Worm (Caenorhabditis elegans) whole organism, L1 larva: Measurements from ENCODE around the gene F53F8.5.
"Not testable (repeated sequence)": the region's sequence is repeated elsewhere in the genome, so short reads cannot be mapped to it uniquely, and the experiment has no call there.

ENCODE experiments used
- C04F5.9 ChIP-seq: sonication (generic microtip); optimal IDR thresholded peaks from 2 replicates; lab custom pipeline; 2016; ENCODE audit warnings: missing genetic modification characterization, missing compliant biosample characterization
- C34B4.2 ChIP-seq: sonication (generic microtip); optimal IDR thresholded peaks from 2 replicates; lab custom pipeline; 2017; ENCODE audit warnings: mild to moderate bottlenecking, missing genetic modification characterization, missing compliant biosample characterization
- F16B12.6 ChIP-seq: fragments of 150-350 bp; optimal IDR thresholded peaks from 2 replicates; lab custom pipeline; 2014; ENCODE audit warnings: missing biosample characterization, missing genetic modification characterization
- Y116A8C.19 ChIP-seq: sonication (generic microtip); optimal IDR thresholded peaks from 2 replicates; lab custom pipeline; 2016; ENCODE audit warnings: missing compliant biosample characterization, missing genetic modification characterization, borderline replicate concordance
- aha-1 ChIP-seq: fragments of 150-350 bp; optimal IDR thresholded peaks from 2 replicates; lab custom pipeline; 2014; ENCODE audit warnings: missing biosample characterization, missing genetic modification characterization
- alr-1 ChIP-seq: fragments of 200-800 bp; sonication (Bioruptor generic); optimal IDR thresholded peaks from 2 replicates; lab custom pipeline; 2018; ENCODE audit warnings: borderline replicate concordance, mild to moderate bottlenecking, missing genetic modification characterization, missing compliant biosample characterization
- aly-2 ChIP-seq: fragments of 150-350 bp; optimal IDR thresholded peaks from 2 replicates; lab custom pipeline; 2014; ENCODE audit warnings: missing biosample characterization, missing genetic modification characterization
- ceh-88 ChIP-seq: fragments of 200-800 bp; sonication (Bioruptor generic); IDR thresholded peaks from 2 replicates; pipeline ENCODE4 v1.3.6; 2022; ENCODE audit warnings: missing genetic modification characterization, missing compliant biosample characterization
- dsc-1 ChIP-seq: sonication (generic microtip); optimal IDR thresholded peaks from 2 replicates; lab custom pipeline; 2016; ENCODE audit warnings: mild to moderate bottlenecking, missing genetic modification characterization, missing compliant biosample characterization
- efl-1 ChIP-seq, 4 experiments: fragments of 150-350 bp; optimal IDR thresholded peaks in 3 of 4; peaks in 1 of 4; 1 replicate in 1 of 4; 2 replicates in 3 of 4; lab custom pipeline; 2014; ENCODE audit warnings: missing biosample characterization in 2 of 4, missing genetic modification characterization in 2 of 4, missing genetic modification reagents in 2 of 4
- efl-3 ChIP-seq: fragments of 200-800 bp; sonication (Bioruptor generic); optimal IDR thresholded peaks from 2 replicates; lab custom pipeline; 2018; ENCODE audit warnings: mild to moderate bottlenecking, missing genetic modification characterization, missing compliant biosample characterization
- egl-13 ChIP-seq: sonication (generic microtip); optimal IDR thresholded peaks from 2 replicates; lab custom pipeline; 2016; ENCODE audit warnings: missing genotype, missing genetic modification reagents, missing genetic modification characterization, missing compliant biosample characterization
- egl-27 ChIP-seq, 2 experiments: fragments of 150-350 bp in 1 of 2; sonication (generic microtip); optimal IDR thresholded peaks; 3 replicates each; lab custom pipeline; 2017 to 2018; ENCODE audit warnings: missing biosample characterization in 2 of 2, missing genetic modification characterization in 2 of 2, missing genetic modification reagents in 2 of 2
- elt-2 ChIP-seq: sonication (generic microtip); optimal IDR thresholded peaks from 2 replicates; lab custom pipeline; 2016; ENCODE audit warnings: missing genetic modification characterization, mild to moderate bottlenecking, inconsistent platforms, missing compliant biosample characterization, missing genetic modification reagents
- elt-3 ChIP-seq, 6 experiments: fragments of 150-350 bp in 1 of 6; sonication (generic microtip); optimal IDR thresholded peaks; 2 replicates each; lab custom pipeline; 2017 to 2018; ENCODE audit warnings: missing biosample characterization in 6 of 6, missing genetic modification characterization in 6 of 6, inconsistent platforms in 1 of 6
- ets-5 ChIP-seq: fragments of 200-800 bp; sonication (Bioruptor generic); IDR thresholded peaks from 2 replicates; pipeline ENCODE4 v1.3.6; 2022; ENCODE audit warnings: missing genetic modification characterization, missing compliant biosample characterization
- fkh-8 ChIP-seq: sonication (generic microtip); optimal IDR thresholded peaks from 2 replicates; lab custom pipeline; 2016; ENCODE audit warnings: mild to moderate bottlenecking, missing genetic modification characterization, missing compliant biosample characterization
- fos-1 ChIP-seq: fragments of 150-350 bp; optimal IDR thresholded peaks from 2 replicates; lab custom pipeline; 2014; ENCODE audit warnings: missing biosample characterization, missing genetic modification characterization
- hlh-17 ChIP-seq: fragments of 200-800 bp; sonication (Bioruptor generic); optimal IDR thresholded peaks from 2 replicates; lab custom pipeline; 2018; ENCODE audit warnings: missing genetic modification characterization, mild to moderate bottlenecking, missing compliant biosample characterization, moderate library complexity, borderline replicate concordance
- hlh-4 ChIP-seq: sonication (generic microtip); optimal IDR thresholded peaks from 2 replicates; lab custom pipeline; 2016; ENCODE audit warnings: mild to moderate bottlenecking, missing genetic modification characterization, missing compliant biosample characterization
- jun-1 ChIP-seq: fragments of 150-350 bp; optimal IDR thresholded peaks from 2 replicates; lab custom pipeline; 2014; ENCODE audit warnings: missing biosample characterization, missing genetic modification reagents, missing genetic modification characterization
- lin-14 ChIP-seq: fragments of 200-800 bp; sonication (Bioruptor generic); optimal IDR thresholded peaks from 2 replicates; lab custom pipeline; 2018; ENCODE audit warnings: mild to moderate bottlenecking, missing genetic modification characterization, moderate library complexity, missing compliant biosample characterization
- lin-15B ChIP-seq: fragments of 150-350 bp; sonication (generic microtip); optimal IDR thresholded peaks from 3 replicates; lab custom pipeline; 2014; ENCODE audit warnings: missing biosample characterization, missing genetic modification characterization
- mef-2 ChIP-seq: fragments of 150-350 bp; optimal IDR thresholded peaks from 2 replicates; lab custom pipeline; 2014; ENCODE audit warnings: missing biosample characterization, missing genetic modification characterization
- mep-1 ChIP-seq: fragments of 150-350 bp; optimal IDR thresholded peaks from 2 replicates; lab custom pipeline; 2014; ENCODE audit warnings: missing biosample characterization, missing genetic modification characterization
- nhr-12 ChIP-seq: sonication (generic microtip); optimal IDR thresholded peaks from 2 replicates; lab custom pipeline; 2017; ENCODE audit warnings: missing biosample characterization, missing genetic modification characterization
- nhr-19 ChIP-seq: fragments of 200-800 bp; sonication (Bioruptor generic); conservative IDR thresholded peaks from 2 replicates; pipeline ENCODE4 v1.3.6; 2022; ENCODE audit warnings: missing genetic modification characterization, missing compliant biosample characterization
- nhr-20 ChIP-seq: sonication (generic microtip); optimal IDR thresholded peaks from 2 replicates; lab custom pipeline; 2016; ENCODE audit warnings: mild to moderate bottlenecking, missing genetic modification characterization, missing compliant biosample characterization
- nhr-237 ChIP-seq: fragments of 150-350 bp; optimal IDR thresholded peaks from 2 replicates; lab custom pipeline; 2014; ENCODE audit warnings: missing biosample characterization, missing genetic modification characterization
- nhr-47 ChIP-seq: sonication (generic microtip); optimal IDR thresholded peaks from 2 replicates; lab custom pipeline; 2016; ENCODE audit warnings: mild to moderate bottlenecking, missing genetic modification characterization, moderate library complexity, missing compliant biosample characterization
- nhr-71 ChIP-seq: sonication (generic microtip); optimal IDR thresholded peaks from 2 replicates; lab custom pipeline; 2016; ENCODE audit warnings: mild to moderate bottlenecking, missing genetic modification characterization, moderate library complexity, missing compliant biosample characterization
- nhr-76 ChIP-seq: sonication (generic microtip); optimal IDR thresholded peaks from 2 replicates; lab custom pipeline; 2017; ENCODE audit warnings: missing biosample characterization, missing genetic modification characterization
- nhr-85 ChIP-seq: sonication (generic microtip); peaks from one replicate; lab custom pipeline; 2016; ENCODE audit warnings: missing genetic modification characterization, inconsistent platforms, missing compliant biosample characterization
- nhr-90 ChIP-seq: sonication (generic microtip); optimal IDR thresholded peaks from 2 replicates; lab custom pipeline; 2016; ENCODE audit warnings: mild to moderate bottlenecking, missing genetic modification characterization, missing compliant biosample characterization; ENCODE audit not compliant: poor library complexity
- pag-3 ChIP-seq: sonication (generic microtip); optimal IDR thresholded peaks from 2 replicates; lab custom pipeline; 2017; ENCODE audit warnings: missing genetic modification characterization, mild to moderate bottlenecking, missing compliant biosample characterization, antibody characterized with exemption, borderline replicate concordance; ENCODE audit not compliant: insufficient read depth
- pax-3 ChIP-seq: fragments of 200-800 bp; sonication (Bioruptor generic); optimal IDR thresholded peaks from 2 replicates; lab custom pipeline; 2018; ENCODE audit warnings: mild to moderate bottlenecking, missing genetic modification characterization, moderate library complexity, missing compliant biosample characterization
- pqm-1 ChIP-seq: sonication (generic microtip); optimal IDR thresholded peaks from 3 replicates; lab custom pipeline; 2017; ENCODE audit warnings: missing biosample characterization, missing genetic modification characterization
- rnt-1 ChIP-seq: sonication (generic microtip); optimal IDR thresholded peaks from 2 replicates; lab custom pipeline; 2016; ENCODE audit warnings: mild to moderate bottlenecking, missing genetic modification characterization, moderate library complexity, missing compliant biosample characterization
- skn-1 ChIP-seq: fragments of 150-350 bp; optimal IDR thresholded peaks from 2 replicates; lab custom pipeline; 2014; ENCODE audit warnings: missing biosample characterization, missing genetic modification characterization
- snpc-4 ChIP-seq: fragments of 150-350 bp; optimal IDR thresholded peaks from 2 replicates; lab custom pipeline; 2014; ENCODE audit warnings: missing biosample characterization, missing genetic modification characterization
- snu-23 ChIP-seq: sonication (generic microtip); optimal IDR thresholded peaks from 2 replicates; lab custom pipeline; 2016; ENCODE audit warnings: missing genetic modification characterization, missing compliant biosample characterization
- sox-4 ChIP-seq: sonication (generic microtip); optimal IDR thresholded peaks from 2 replicates; lab custom pipeline; 2016; ENCODE audit warnings: missing genetic modification characterization, missing compliant biosample characterization
- tlp-1 ChIP-seq: fragments of 150-350 bp; optimal IDR thresholded peaks from 2 replicates; lab custom pipeline; 2014; ENCODE audit warnings: missing biosample characterization, missing genetic modification characterization
- unc-30 ChIP-seq: sonication (generic microtip); optimal IDR thresholded peaks from 2 replicates; lab custom pipeline; 2017; ENCODE audit warnings: missing biosample characterization, missing genetic modification characterization
- unc-62 ChIP-seq: fragments of 150-350 bp; optimal IDR thresholded peaks from 2 replicates; lab custom pipeline; 2014; ENCODE audit warnings: missing biosample characterization, missing genetic modification reagents, missing genetic modification characterization
- unc-98 ChIP-seq: fragments of 200-800 bp; sonication (Bioruptor generic); IDR thresholded peaks from 2 replicates; pipeline ENCODE4 v1.3.6; 2022; ENCODE audit warnings: missing genetic modification characterization, missing compliant biosample characterization
- zip-4 ChIP-seq: fragments of 200-800 bp; sonication (Bioruptor generic); optimal IDR thresholded peaks from 2 replicates; lab custom pipeline; 2018; ENCODE audit warnings: mild to moderate bottlenecking, missing genetic modification characterization, moderate library complexity, missing compliant biosample characterization
- ztf-11 ChIP-seq, 2 experiments: sonication (generic microtip); optimal IDR thresholded peaks; 2 replicates each; lab custom pipeline; 2016 to 2017; ENCODE audit warnings: missing genetic modification characterization in 2 of 2, missing biosample characterization in 1 of 2, missing compliant biosample characterization in 1 of 2

Gene F53F8.5

DNA sequence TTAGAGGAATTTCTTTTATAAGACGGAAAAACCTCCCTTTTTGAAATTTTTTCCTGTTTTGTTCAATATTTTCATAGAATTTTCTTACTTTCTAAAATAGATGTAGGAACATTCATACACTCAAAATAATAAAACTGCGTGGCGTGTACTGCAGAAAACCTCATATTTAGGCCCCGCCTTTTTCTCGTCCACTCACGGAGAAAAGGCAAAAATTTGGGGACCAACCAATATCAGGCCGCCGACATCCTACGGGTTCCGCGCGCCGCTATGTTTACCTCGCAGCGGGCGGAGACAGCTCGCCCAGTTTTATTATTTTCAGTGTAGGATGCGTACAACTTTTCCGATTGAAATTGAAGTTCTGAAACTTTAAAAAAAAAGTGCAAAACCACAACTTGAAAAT is 5.0 kb downstream of the F53F8.5 start:
- TF ChIP-seq efl-1 (optimal IDR thresholded peaks at IDR 0.05; lab: Kevin White, UChicago), result not testable (repeated sequence)
- TF ChIP-seq efl-1 (GFP tag; optimal IDR thresholded peaks at IDR 0.05 in 1 of 2; lab: Kevin White, UChicago), result peak in 1 of 2 experiments; percentile 78
- TF ChIP-seq nhr-71 (tag; lab: Kevin White, UChicago), result peak; percentile 34
- TF ChIP-seq nhr-47, result peak; percentile 37
- TF ChIP-seq nhr-19 (GFP tag; lab: Robert Waterston, UW), result peak; percentile 37
- TF ChIP-seq lin-14, result peak; percentile 2
- peak; percentile 91 for TF ChIP-seq snpc-4 (tag; lab: Kevin White, UChicago)

DNA sequence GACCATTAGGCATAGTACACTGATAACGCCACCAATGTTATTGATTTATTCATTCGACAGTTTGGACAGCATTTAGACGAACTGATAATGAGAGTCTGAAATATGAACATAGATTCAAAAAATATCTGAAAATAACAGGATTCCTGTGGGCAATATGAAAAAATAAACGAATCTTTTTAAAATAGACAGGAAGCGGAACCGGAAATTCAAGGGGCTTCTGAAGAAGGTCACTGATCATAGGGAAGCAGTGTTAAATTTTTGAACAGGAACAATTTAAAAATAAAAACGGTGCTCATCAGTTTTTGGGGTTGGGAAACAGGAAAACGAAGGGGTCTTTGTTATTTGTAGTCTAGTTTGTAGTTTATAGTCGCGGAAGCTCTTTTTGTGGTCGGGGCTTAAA is 5.6 kb downstream of the F53F8.5 start, which contains the start of gene F53F8.7:
F53F8.7 (minus strand) TSS at position 101 of the 400 bp plus-strand sequence.
- TF ChIP-seq aha-1 (tag; lab: Kevin White, UChicago), result no peak
- no peak for TF ChIP-seq nhr-85 (tag; lab: Kevin White, UChicago)
- TF ChIP-seq nhr-20 (tag; lab: Kevin White, UChicago), result no peak
- TF ChIP-seq ets-5 (GFP tag; lab: Robert Waterston, UW), result no peak
- TF ChIP-seq Y116A8C.19 (tag; lab: Kevin White, UChicago), result no peak
- no peak for TF ChIP-seq C34B4.2
- TF ChIP-seq elt-3 (tag; optimal IDR thresholded peaks at IDR 0.05; lab: Kevin White, UChicago), result no peak
- no peak for TF ChIP-seq aly-2 (tag; lab: Kevin White, UChicago)
- no peak for TF ChIP-seq unc-98 (GFP tag; lab: Robert Waterston, UW)
- no peak for TF ChIP-seq egl-27 (tag; optimal IDR thresholded peaks at IDR 0.05; lab: Kevin White, UChicago)
- no peak for TF ChIP-seq pag-3 (tag; lab: Kevin White, UChicago)
- no peak for TF ChIP-seq nhr-90 (tag; lab: Kevin White, UChicago)
- TF ChIP-seq fos-1 (tag; lab: Kevin White, UChicago), result no peak

DNA sequence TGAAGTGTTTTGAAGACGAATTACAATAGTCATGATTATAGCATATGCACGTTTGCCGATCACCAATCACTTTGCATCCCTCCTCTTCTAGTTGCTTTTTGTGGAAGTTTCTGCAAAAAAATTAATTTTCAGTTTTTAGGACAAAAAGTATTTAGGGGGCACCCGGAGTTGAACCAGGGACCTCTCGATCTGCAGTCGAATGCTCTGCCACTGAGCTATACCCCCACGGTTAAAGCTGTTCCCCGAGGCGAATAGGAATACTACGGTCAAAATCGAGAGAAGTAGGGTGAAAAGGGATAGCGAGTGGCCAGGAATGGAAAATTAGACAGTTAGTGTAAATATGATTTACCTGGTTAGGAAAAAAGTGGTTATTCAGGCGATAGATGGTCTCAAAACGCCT is 9.9 kb downstream of the F53F8.5 start:
- no peak for TF ChIP-seq ceh-88
- TF ChIP-seq nhr-237 (tag; lab: Kevin White, UChicago), result no peak
- TF ChIP-seq mef-2 (tag; lab: Kevin White, UChicago), result no peak
- TF ChIP-seq lin-15B, result no peak
- TF ChIP-seq hlh-4 (tag; lab: Kevin White, UChicago), result no peak
- no peak for TF ChIP-seq egl-13
- TF ChIP-seq pag-3 (tag; lab: Kevin White, UChicago), result no peak
- peak in 2 of 6 experiments; percentile 6 to 21 for TF ChIP-seq elt-3 (tag; optimal IDR thresholded peaks at IDR 0.05; lab: Kevin White, UChicago)
- no peak for TF ChIP-seq nhr-76
- no peak for TF ChIP-seq C04F5.9
- TF ChIP-seq alr-1 (tag; lab: Kevin White, UChicago), result no peak
- TF ChIP-seq unc-30 (tag; lab: Kevin White, UChicago), result no peak
- TF ChIP-seq ztf-11 (tag; optimal IDR thresholded peaks at IDR 0.05; lab: Kevin White, UChicago), result no peak
- TF ChIP-seq sox-4 (tag; lab: Kevin White, UChicago), result no peak
- peak; percentile 6 for TF ChIP-seq dsc-1 (tag; lab: Kevin White, UChicago)
- TF ChIP-seq nhr-12 (tag; lab: Kevin White, UChicago), result no peak
- no peak for TF ChIP-seq C34B4.2
- TF ChIP-seq pax-3, result no peak
- TF ChIP-seq elt-2 (tag; lab: Kevin White, UChicago), result peak; percentile 19
- no peak for TF ChIP-seq tlp-1 (tag; lab: Kevin White, UChicago)
- TF ChIP-seq mep-1 (tag; lab: Kevin White, UChicago), result peak; percentile 40
- TF ChIP-seq hlh-17 (GFP tag; lab: Kevin White, UChicago), result no peak
- TF ChIP-seq skn-1 (tag; lab: Kevin White, UChicago), result no peak
- TF ChIP-seq unc-62 (GFP tag; lab: Kevin White, UChicago), result no peak
- TF ChIP-seq fkh-8 (tag; lab: Kevin White, UChicago), result peak; percentile 9
- TF ChIP-seq snu-23, result peak; percentile 50
- TF ChIP-seq zip-4, result no peak
- no peak for TF ChIP-seq F16B12.6 (tag; lab: Kevin White, UChicago)
- TF ChIP-seq ets-5 (GFP tag; lab: Robert Waterston, UW), result no peak
- TF ChIP-seq rnt-1, result peak; percentile 3
- TF ChIP-seq fos-1 (tag; lab: Kevin White, UChicago), result no peak
- TF ChIP-seq efl-3, result no peak
- no peak for TF ChIP-seq jun-1
- TF ChIP-seq pqm-1 (tag; lab: Kevin White, UChicago), result no peak
- TF ChIP-seq aly-2 (tag; lab: Kevin White, UChicago), result no peak
